Worm (Caenorhabditis elegans) whole organism, midembryonic: ENCODE data around the gene F35H8.4.
A peak's percentile ranks its signal among the peaks of the same experiment; 100 is the strongest.

Source experiments
- T22C8.4 ChIP-seq: fragments of 200-800 bp; sonication (Bioruptor generic); IDR thresholded peaks from 2 replicates; pipeline ENCODE4 v1.3.6; 2022; ENCODE audit warnings: missing genetic modification characterization, missing compliant biosample characterization
- cog-1 ChIP-seq: sonication (generic microtip); optimal IDR thresholded peaks from 2 replicates; lab custom pipeline; 2016; ENCODE audit warnings: missing genetic modification characterization, missing compliant biosample characterization
- flt-1 ChIP-seq: fragments of 200-800 bp; sonication (Bioruptor generic); IDR thresholded peaks from 2 replicates; pipeline ENCODE4 v1.3.6; 2022; ENCODE audit warnings: missing genetic modification characterization, missing compliant biosample characterization
- klf-2 ChIP-seq: fragments of 200-800 bp; sonication (Bioruptor generic); conservative IDR thresholded peaks from 2 replicates; pipeline ENCODE4 v1.3.6; 2022; ENCODE audit warnings: missing genetic modification reagents, missing genetic modification characterization, missing compliant biosample characterization
- med-1 ChIP-seq: sonication (generic microtip); optimal IDR thresholded peaks from 2 replicates; lab custom pipeline; 2017; ENCODE audit warnings: missing genetic modification characterization, mild to moderate bottlenecking, missing compliant biosample characterization, antibody characterized with exemption, missing genetic modification reagents; ENCODE audit not compliant: insufficient read depth
- ref-1 ChIP-seq: fragments of 200-800 bp; sonication (Bioruptor generic); conservative IDR thresholded peaks from 2 replicates; pipeline ENCODE4 v1.3.6; 2022; ENCODE audit warnings: missing genetic modification reagents, missing genetic modification characterization, missing compliant biosample characterization
- tab-1 ChIP-seq: fragments of 200-800 bp; sonication (Bioruptor generic); IDR thresholded peaks from 2 replicates; pipeline ENCODE4 v1.3.6; 2022; ENCODE audit warnings: missing genetic modification characterization, missing compliant biosample characterization
- ztf-23 ChIP-seq: fragments of 200-800 bp; sonication (Bioruptor generic); IDR thresholded peaks from 2 replicates; pipeline ENCODE4 v1.3.6; 2022; ENCODE audit warnings: missing genetic modification reagents, missing genetic modification characterization, missing compliant biosample characterization
- ztf-29 ChIP-seq: fragments of 200-800 bp; sonication (Bioruptor generic); IDR thresholded peaks from 2 replicates; pipeline ENCODE4 v1.3.6; 2022; ENCODE audit warnings: missing genetic modification reagents, missing genetic modification characterization, missing compliant biosample characterization

F35H8.4 gene

ce11 chrII:9601679-9602078 lies 41.9 kb upstream of the F35H8.4 start:
- TF ChIP-seq ztf-23 (GFP tag; lab: Robert Waterston, UW) (no peak), klf-2 (GFP tag; lab: Robert Waterston, UW) (no peak), ref-1 (no peak), ztf-29 (GFP tag; lab: Robert Waterston, UW) (no peak), tab-1 (GFP tag; lab: Robert Waterston, UW) (no peak), med-1 (no peak), cog-1 (tag; lab: Kevin White, UChicago) (no peak), T22C8.4 (no peak), flt-1 (GFP tag; lab: Robert Waterston, UW) (no peak)

ce11 chrII:9601069-9601468 lies 41.2 kb upstream of the F35H8.4 start:
- TF ChIP-seq ref-1 (no peak), cog-1 (tag; lab: Kevin White, UChicago) (no peak), T22C8.4 (no peak), ztf-29 (GFP tag; lab: Robert Waterston, UW) (no peak)

- TF ChIP-seq med-1 (no peak), ztf-29 (GFP tag; lab: Robert Waterston, UW) (no peak), cog-1 (tag; lab: Kevin White, UChicago) (no peak)
Measured at ce11 chrII:9600022-9600722, 40.3 kb upstream of the F35H8.4 start.

- TF ChIP-seq ref-1 = no peak
- TF ChIP-seq ztf-29 (GFP tag; lab: Robert Waterston, UW) = no peak
- TF ChIP-seq flt-1 (GFP tag; lab: Robert Waterston, UW) = no peak
- no peak for TF ChIP-seq tab-1 (GFP tag; lab: Robert Waterston, UW)
- no peak for TF ChIP-seq ztf-23 (GFP tag; lab: Robert Waterston, UW)
- no peak for TF ChIP-seq T22C8.4
- no peak for TF ChIP-seq klf-2 (GFP tag; lab: Robert Waterston, UW)
- no peak for TF ChIP-seq cog-1 (tag; lab: Kevin White, UChicago)
- TF ChIP-seq med-1 = no peak
Measured at ce11 chrII:9597516-9598047, 37.8 kb upstream of the F35H8.4 start, which contains the start of gene mrpl-53. Gene mrpl-53 (plus strand): TSS chrII:9597622.

- no peak for TF ChIP-seq ref-1
- TF ChIP-seq flt-1 (GFP tag; lab: Robert Waterston, UW) = no peak
- no peak for TF ChIP-seq cog-1 (tag; lab: Kevin White, UChicago)
- TF ChIP-seq klf-2 (GFP tag; lab: Robert Waterston, UW) = no peak
- TF ChIP-seq tab-1 (GFP tag; lab: Robert Waterston, UW) = no peak
Measured at ce11 chrII:9596401-9596800, 36.6 kb upstream of the F35H8.4 start, which contains the start of gene E02H1.6. Gene E02H1.6 (plus strand): TSS chrII:9596701.

ce11 chrII:9594924-9595323 lies 35.1 kb upstream of the F35H8.4 start, which contains the start of gene E02H1.5:
Gene E02H1.5 (plus strand): TSS chrII:9595224.
- no peak for TF ChIP-seq med-1

- TF ChIP-seq med-1 = no peak
- no peak for TF ChIP-seq flt-1 (GFP tag; lab: Robert Waterston, UW)
- TF ChIP-seq T22C8.4 = no peak
- TF ChIP-seq ref-1 = no peak
- TF ChIP-seq ztf-29 (GFP tag; lab: Robert Waterston, UW) = no peak
- no peak for TF ChIP-seq ztf-23 (GFP tag; lab: Robert Waterston, UW)
- no peak for TF ChIP-seq klf-2 (GFP tag; lab: Robert Waterston, UW)
- TF ChIP-seq cog-1 (tag; lab: Kevin White, UChicago) = no peak
- no peak for TF ChIP-seq tab-1 (GFP tag; lab: Robert Waterston, UW)
Measured at ce11 chrII:9592737-9593136, 32.9 kb upstream of the F35H8.4 start, which contains the start of gene parp-2. Gene parp-2 (plus strand): TSS chrII:9593037.

- peak; percentile 52; the same call in 1 of the 2 replicates for TF ChIP-seq ztf-23 (GFP tag; lab: Robert Waterston, UW)
- TF ChIP-seq flt-1 (GFP tag; lab: Robert Waterston, UW) = peak; percentile 62
- no peak for TF ChIP-seq T22C8.4
- no peak for TF ChIP-seq med-1
- no peak for TF ChIP-seq tab-1 (GFP tag; lab: Robert Waterston, UW)
- TF ChIP-seq ref-1 = no peak
- peak; percentile 7 for TF ChIP-seq cog-1 (tag; lab: Kevin White, UChicago)
- no peak for TF ChIP-seq ztf-29 (GFP tag; lab: Robert Waterston, UW)
- no peak for TF ChIP-seq klf-2 (GFP tag; lab: Robert Waterston, UW)
Measured at ce11 chrII:9591071-9591470, 31.2 kb upstream of the F35H8.4 start, which contains the start of the genes E02H1.1 and tag-124. Gene E02H1.1 (minus strand): TSS chrII:9591164. Gene tag-124 (plus strand): TSS chrII:9591292.

ce11 chrII:9589667-9590066 lies 29.8 kb upstream of the F35H8.4 start, which contains the start of gene eral-1:
Gene eral-1 (minus strand): TSS chrII:9589767.
- TF ChIP-seq ztf-23 (GFP tag; lab: Robert Waterston, UW) (no peak), klf-2 (GFP tag; lab: Robert Waterston, UW) (no peak), tab-1 (GFP tag; lab: Robert Waterston, UW) (no peak), flt-1 (GFP tag; lab: Robert Waterston, UW) (no peak), ztf-29 (GFP tag; lab: Robert Waterston, UW) (no peak), T22C8.4 (no peak), med-1 (no peak), ref-1 (no peak), cog-1 (tag; lab: Kevin White, UChicago) (no peak)

- no peak for TF ChIP-seq flt-1 (GFP tag; lab: Robert Waterston, UW)
- TF ChIP-seq tab-1 (GFP tag; lab: Robert Waterston, UW) = no peak
- no peak for TF ChIP-seq ztf-23 (GFP tag; lab: Robert Waterston, UW)
- TF ChIP-seq ztf-29 (GFP tag; lab: Robert Waterston, UW) = no peak
- TF ChIP-seq T22C8.4 = no peak
- no peak for TF ChIP-seq klf-2 (GFP tag; lab: Robert Waterston, UW)
- no peak for TF ChIP-seq ref-1
- no peak for TF ChIP-seq med-1
- TF ChIP-seq cog-1 (tag; lab: Kevin White, UChicago) = no peak
Measured at ce11 chrII:9586734-9587209, 26.9 kb upstream of the F35H8.4 start, which contains the start of gene ugt-58. Gene ugt-58 (minus strand): TSS chrII:9586784.
